Worm (Caenorhabditis elegans): ENCODE data around the gene T05C12.15.

- TF ChIP-seq ceh-2 (tag; optimal IDR thresholded peaks at IDR 0.05): no peak
- no peak for TF ChIP-seq Y22D7AL.16 (tag; optimal IDR thresholded peaks at IDR 0.05)
- TF ChIP-seq elt-4 (tag; optimal IDR thresholded peaks at IDR 0.05): no peak
- no peak for TF ChIP-seq hlh-15 (tag; optimal IDR thresholded peaks at IDR 0.05)
- no peak for TF ChIP-seq ahr-1 (tag; optimal IDR thresholded peaks at IDR 0.05)
- no peak for TF ChIP-seq hlh-30 (tag; optimal IDR thresholded peaks at IDR 0.05; ENCODE audit: insufficient read depth)
These were observed 47.0 kb downstream of the T05C12.15 start, which contains the start of gene M110.3 for ce11 chrII:8216433-8216832.

Data from whole organism, late embryonic.